Fruit fly (Drosophila melanogaster) whole organism, embryonic: ENCODE data around the gene CG31161.

Experiments
- ATbp ChIP-seq: fragments of 200-800 bp; sonication (Bioruptor generic); optimal IDR thresholded peaks from 2 replicates; lab custom pipeline; 2017; ENCODE audit warnings: missing biosample characterization, mild to moderate bottlenecking, missing genetic modification characterization, missing genetic modification reagents
- Adf1 ChIP-seq: fragments of 200-800 bp; sonication (Bioruptor generic); IDR thresholded peaks from 2 replicates; pipeline ENCODE4 v1.3.6; 2022; ENCODE audit warnings: missing biosample characterization, missing genetic modification characterization
- Atf-2 ChIP-seq: fragments of 200-800 bp; sonication (Bioruptor generic); optimal IDR thresholded peaks from 2 replicates; lab custom pipeline; 2016; ENCODE audit warnings: missing biosample characterization, missing genetic modification characterization
- B-H2 ChIP-seq: fragments of 200-800 bp; sonication (Bioruptor generic); optimal IDR thresholded peaks from 2 replicates; lab custom pipeline; 2018; ENCODE audit warnings: missing biosample characterization, mild to moderate bottlenecking, missing genetic modification characterization
- Blimp-1 ChIP-seq: fragments of 200-800 bp; sonication (Bioruptor generic); optimal IDR thresholded peaks from 3 replicates; lab custom pipeline; 2018; ENCODE audit warnings: missing biosample characterization, missing genetic modification characterization, mild to moderate bottlenecking, moderate library complexity, missing genetic modification reagents
- CG10321 ChIP-seq: fragments of 200-800 bp; sonication (Bioruptor generic); IDR thresholded peaks from 2 replicates; pipeline ENCODE4 v1.3.6; 2022; ENCODE audit warnings: missing biosample characterization, missing genetic modification characterization
- CG11560 ChIP-seq: fragments of 200-800 bp; sonication (Bioruptor generic); IDR thresholded peaks from 3 replicates; pipeline ENCODE4 v1.3.6; 2022; ENCODE audit warnings: missing biosample characterization, missing genetic modification characterization
- CG11695 ChIP-seq: fragments of 200-800 bp; sonication (Bioruptor generic); IDR thresholded peaks from 3 replicates; pipeline ENCODE4 v1.3.6; 2022; ENCODE audit warnings: missing biosample characterization, missing genetic modification characterization
- CG12219 ChIP-seq: fragments of 200-800 bp; sonication (Bioruptor generic); optimal IDR thresholded peaks from 3 replicates; lab custom pipeline; 2018; ENCODE audit warnings: missing biosample characterization, mild to moderate bottlenecking, missing genetic modification characterization
- CG12299 ChIP-seq: fragments of 200-800 bp; sonication (Bioruptor generic); optimal IDR thresholded peaks from 2 replicates; lab custom pipeline; 2018; ENCODE audit warnings: missing biosample characterization, mild to moderate bottlenecking, missing genetic modification characterization
- CG14050 ChIP-seq: fragments of 200-800 bp; sonication (Bioruptor generic); IDR thresholded peaks from 3 replicates; pipeline ENCODE4 v1.3.6; 2022; ENCODE audit warnings: missing biosample characterization, missing genetic modification characterization
- CG14860 ChIP-seq: fragments of 200-800 bp; sonication (Bioruptor generic); IDR thresholded peaks from 3 replicates; pipeline ENCODE4 v1.3.6; 2022; ENCODE audit warnings: missing biosample characterization, missing genetic modification characterization; ENCODE audit not compliant: partially characterized antibody
- CG15011 ChIP-seq: fragments of 200-800 bp; sonication (Bioruptor generic); optimal IDR thresholded peaks from 3 replicates; lab custom pipeline; 2018; ENCODE audit warnings: missing biosample characterization, mild to moderate bottlenecking, missing genetic modification characterization
- CG1529 ChIP-seq: fragments of 200-800 bp; sonication (Bioruptor generic); optimal IDR thresholded peaks from 3 replicates; lab custom pipeline; 2018; ENCODE audit warnings: missing biosample characterization, missing genetic modification characterization
- CG15696 ChIP-seq: fragments of 200-800 bp; sonication (Bioruptor generic); optimal IDR thresholded peaks from 2 replicates; lab custom pipeline; 2019; ENCODE audit warnings: missing biosample characterization, mild to moderate bottlenecking, missing genetic modification characterization, moderate library complexity
- CG16815 ChIP-seq: fragments of 200-800 bp; sonication (Bioruptor generic); optimal IDR thresholded peaks from 3 replicates; lab custom pipeline; 2017; ENCODE audit warnings: missing biosample characterization, mild to moderate bottlenecking, missing genetic modification characterization
- CG16863 ChIP-seq: fragments of 200-800 bp; sonication (Bioruptor generic); optimal IDR thresholded peaks from 3 replicates; lab custom pipeline; 2016; ENCODE audit warnings: missing biosample characterization, missing genetic modification characterization
- CG18619 ChIP-seq: fragments of 200-800 bp; sonication (Bioruptor generic); optimal IDR thresholded peaks from 3 replicates; lab custom pipeline; 2017; ENCODE audit warnings: missing biosample characterization, mild to moderate bottlenecking, missing genetic modification characterization
- CG2199 ChIP-seq: fragments of 200-800 bp; sonication (Bioruptor generic); IDR thresholded peaks from 3 replicates; pipeline ENCODE4 v1.3.6; 2022; ENCODE audit warnings: missing biosample characterization, missing genetic modification characterization
- CG31388 ChIP-seq: fragments of 200-800 bp; sonication (Bioruptor generic); optimal IDR thresholded peaks from 2 replicates; lab custom pipeline; 2016; ENCODE audit warnings: missing biosample characterization, missing genetic modification characterization
- CG3281 ChIP-seq: fragments of 200-800 bp; sonication (Bioruptor generic); optimal IDR thresholded peaks from 3 replicates; lab custom pipeline; 2017; ENCODE audit warnings: missing biosample characterization, mild to moderate bottlenecking, missing genetic modification characterization
- CG3847 ChIP-seq: fragments of 200-800 bp; sonication (Bioruptor generic); IDR thresholded peaks from 2 replicates; pipeline ENCODE4 v1.3.6; 2022; ENCODE audit warnings: missing biosample characterization, missing genetic modification characterization
- CG6813 ChIP-seq: fragments of 200-800 bp; sonication (Bioruptor generic); optimal IDR thresholded peaks from 2 replicates; lab custom pipeline; 2017; ENCODE audit warnings: missing biosample characterization, missing genetic modification characterization, mild to moderate bottlenecking, moderate library complexity, missing genetic modification reagents
- CG9932 ChIP-seq: fragments of 200-800 bp; sonication (Bioruptor generic); IDR thresholded peaks from 2 replicates; pipeline ENCODE4 v1.3.6; 2022; ENCODE audit warnings: missing biosample characterization, missing genetic modification characterization
- CHES-1-like ChIP-seq: fragments of 200-800 bp; sonication (Bioruptor generic); optimal IDR thresholded peaks from 2 replicates; lab custom pipeline; 2016; ENCODE audit warnings: missing biosample characterization, missing genetic modification characterization
- Dp ChIP-seq: fragments of 200-800 bp; sonication (Bioruptor generic); optimal IDR thresholded peaks from 2 replicates; lab custom pipeline; 2018; ENCODE audit warnings: missing biosample characterization, mild to moderate bottlenecking, missing genetic modification characterization, moderate library complexity
- E2f2 ChIP-seq: fragments of 200-800 bp; sonication (Bioruptor generic); IDR thresholded peaks from 2 replicates; pipeline ENCODE4 v1.3.6; 2022; ENCODE audit warnings: missing biosample characterization, missing genetic modification characterization
- Fer3 ChIP-seq: fragments of 200-800 bp; sonication (Bioruptor generic); optimal IDR thresholded peaks from 2 replicates; lab custom pipeline; 2018; ENCODE audit warnings: missing biosample characterization, mild to moderate bottlenecking, missing genetic modification characterization, moderate library complexity
- HLH54F ChIP-seq: fragments of 200-800 bp; sonication (Bioruptor generic); optimal IDR thresholded peaks from 3 replicates; lab custom pipeline; 2016; ENCODE audit warnings: missing biosample characterization, missing genetic modification characterization
- HmgD ChIP-seq: fragments of 200-800 bp; sonication (Bioruptor generic); optimal IDR thresholded peaks from 3 replicates; lab custom pipeline; 2016; ENCODE audit warnings: missing biosample characterization, missing genetic modification characterization
- Hr3 ChIP-seq: fragments of 200-800 bp; sonication (Bioruptor generic); optimal IDR thresholded peaks from 3 replicates; lab custom pipeline; 2016; ENCODE audit warnings: missing biosample characterization, missing genetic modification characterization
- Jarid2 ChIP-seq: fragments of 200-800 bp; sonication (Bioruptor generic); optimal IDR thresholded peaks from 3 replicates; lab custom pipeline; 2017; ENCODE audit warnings: mild to moderate bottlenecking, missing biosample characterization, missing genetic modification reagents, missing genetic modification characterization
- Meics ChIP-seq: fragments of 200-800 bp; sonication (Bioruptor generic); optimal IDR thresholded peaks from 2 replicates; lab custom pipeline; 2017; ENCODE audit warnings: missing biosample characterization, mild to moderate bottlenecking, missing genetic modification characterization
- Myb ChIP-seq: fragments of 200-800 bp; sonication (Bioruptor generic); optimal IDR thresholded peaks from 2 replicates; lab custom pipeline; 2016; ENCODE audit warnings: missing biosample characterization, missing genetic modification characterization
- Neu2 ChIP-seq: fragments of 200-800 bp; sonication (Bioruptor generic); optimal IDR thresholded peaks from 3 replicates; lab custom pipeline; 2016; ENCODE audit warnings: missing biosample characterization, missing genetic modification characterization, borderline replicate concordance
- Spps ChIP-seq: fragments of 200-800 bp; sonication (Bioruptor generic); optimal IDR thresholded peaks from 2 replicates; lab custom pipeline; 2018; ENCODE audit warnings: missing biosample characterization, mild to moderate bottlenecking, missing genetic modification characterization
- aop ChIP-seq: fragments of 200-800 bp; sonication (Bioruptor generic); IDR thresholded peaks from 2 replicates; pipeline ENCODE4 v1.3.6; 2022; ENCODE audit warnings: missing biosample characterization, missing genetic modification characterization
- corto ChIP-seq: fragments of 200-800 bp; sonication (Bioruptor generic); optimal IDR thresholded peaks from 2 replicates; lab custom pipeline; 2016; ENCODE audit warnings: missing biosample characterization, mild to moderate bottlenecking, missing genetic modification characterization, moderate library complexity
- dan ChIP-seq: fragments of 200-800 bp; sonication (Bioruptor generic); IDR thresholded peaks from 2 replicates; pipeline ENCODE4 v1.3.6; 2022; ENCODE audit warnings: missing biosample characterization, missing genetic modification characterization
- ewg ChIP-seq: fragments of 200-800 bp; sonication (Bioruptor generic); optimal IDR thresholded peaks from 3 replicates; lab custom pipeline; 2017; ENCODE audit warnings: mild to moderate bottlenecking, missing biosample characterization, missing genetic modification reagents, missing genetic modification characterization
- onecut ChIP-seq: fragments of 200-800 bp; sonication (Bioruptor generic); IDR thresholded peaks from 2 replicates; pipeline ENCODE4 v1.3.6; 2022; ENCODE audit warnings: missing biosample characterization, missing genetic modification characterization
- p53 ChIP-seq: fragments of 200-800 bp; sonication (Bioruptor generic); optimal IDR thresholded peaks from 2 replicates; lab custom pipeline; 2016; ENCODE audit warnings: missing biosample characterization, missing genetic modification characterization
- pum ChIP-seq: fragments of 200-800 bp; sonication (Bioruptor generic); optimal IDR thresholded peaks from 2 replicates; lab custom pipeline; 2016; ENCODE audit warnings: missing biosample characterization, missing genetic modification characterization
- ranshi ChIP-seq: fragments of 200-800 bp; sonication (Bioruptor generic); IDR thresholded peaks from 2 replicates; pipeline ENCODE4 v1.3.6; 2022; ENCODE audit warnings: missing biosample characterization, missing genetic modification characterization
- rib ChIP-seq: fragments of 200-800 bp; sonication (Bioruptor generic); IDR thresholded peaks from 2 replicates; pipeline ENCODE4 v1.3.6; 2022; ENCODE audit warnings: missing biosample characterization, missing genetic modification characterization
- sqz ChIP-seq: fragments of 200-800 bp; sonication (Bioruptor generic); optimal IDR thresholded peaks from 3 replicates; lab custom pipeline; 2018; ENCODE audit warnings: missing biosample characterization, mild to moderate bottlenecking, missing genetic modification characterization
- sr ChIP-seq: fragments of 200-800 bp; sonication (Bioruptor generic); IDR thresholded peaks from 3 replicates; pipeline ENCODE4 v1.3.6; 2022; ENCODE audit warnings: missing biosample characterization, missing genetic modification characterization
- sug ChIP-seq: fragments of 200-800 bp; optimal IDR thresholded peaks from 2 replicates; lab custom pipeline; 2019; ENCODE audit warnings: missing biosample characterization, mild to moderate bottlenecking, missing genetic modification characterization, moderate library complexity
- toy ChIP-seq: fragments of 200-800 bp; sonication (Bioruptor generic); IDR thresholded peaks from 2 replicates; pipeline ENCODE4 v1.3.6; 2022; ENCODE audit warnings: missing biosample characterization, missing genetic modification characterization
- ttk ChIP-seq: fragments of 200-800 bp; sonication (Bioruptor generic); IDR thresholded peaks from 2 replicates; pipeline ENCODE4 v2.1.2; 2022; ENCODE audit warnings: missing biosample characterization, missing genetic modification characterization
- vnd ChIP-seq: fragments of 200-800 bp; sonication (Bioruptor generic); IDR thresholded peaks from 3 replicates; pipeline ENCODE4 v1.3.6; 2022; ENCODE audit warnings: missing biosample characterization, missing genetic modification characterization; ENCODE audit not compliant: partially characterized antibody

The CG31161 gene

dm6 chr3R:22587419-22587963 lies 28.8 kb upstream of the CG31161 start, which contains the start of gene Efa6 (continued):
- peak; percentile 91 for TF ChIP-seq CG14860 (GFP tag; lab: Robert Waterston, UW)
- TF ChIP-seq ttk (GFP tag; lab: Robert Waterston, UW) = no peak
- TF ChIP-seq ewg (GFP tag; lab: Kevin White, UChicago) = no peak
- TF ChIP-seq CG18619 (GFP tag; lab: Kevin White, UChicago) = peak; percentile 24
- peak; percentile 93 for TF ChIP-seq Dp (GFP tag; lab: Kevin White, UChicago)
- TF ChIP-seq Meics (GFP tag; lab: Kevin White, UChicago) = no peak
- TF ChIP-seq pum (GFP tag; lab: Kevin White, UChicago) = peak; percentile 60
- TF ChIP-seq rib (GFP tag; lab: Robert Waterston, UW) = peak; percentile 54; the same call in 1 of the 2 replicates
- no peak for TF ChIP-seq Neu2 (GFP tag; lab: Kevin White, UChicago)
- no peak for TF ChIP-seq CG15011
- TF ChIP-seq Hr3 (GFP tag; lab: Kevin White, UChicago) = peak; percentile 43
- TF ChIP-seq CG3847 (GFP tag; lab: Robert Waterston, UW) = peak; percentile 79
- no peak for TF ChIP-seq CG12219 (GFP tag; lab: Kevin White, UChicago)
- no peak for TF ChIP-seq toy
- peak; percentile 93 for TF ChIP-seq Jarid2 (GFP tag; lab: Kevin White, UChicago)
- TF ChIP-seq sr (GFP tag; lab: Robert Waterston, UW) = no peak
- peak; percentile 91 for TF ChIP-seq vnd (GFP tag; lab: Robert Waterston, UW)
- no peak for TF ChIP-seq CG6813 (GFP tag; lab: Kevin White, UChicago)
- no peak for TF ChIP-seq CG31388
- peak; percentile 44 for TF ChIP-seq HLH54F
- no peak for TF ChIP-seq HmgD (GFP tag; lab: Kevin White, UChicago)
- TF ChIP-seq onecut (GFP tag; lab: Robert Waterston, UW) = no peak
- TF ChIP-seq CG14050 (GFP tag; lab: Robert Waterston, UW) = no peak
- TF ChIP-seq CG11560 (tag; lab: Robert Waterston, UW) = peak; percentile 37; the same call in 1 of the 3 replicates
- no peak for TF ChIP-seq CG10321 (GFP tag; lab: Robert Waterston, UW)
- TF ChIP-seq CG1529 = no peak
- peak; percentile 48 for TF ChIP-seq CG15696 (tag; lab: Kevin White, UChicago)
- TF ChIP-seq CG11695 (GFP tag; lab: Robert Waterston, UW) = no peak
- TF ChIP-seq Myb = peak; percentile 88
- no peak for TF ChIP-seq ATbp (GFP tag; lab: Kevin White, UChicago)
- TF ChIP-seq ranshi = no peak; the same call in 1 of the 2 replicates
- TF ChIP-seq B-H2 = peak; percentile 55
- no peak for TF ChIP-seq CHES-1-like
- peak; percentile 99 for TF ChIP-seq sug (tag; lab: Kevin White, UChicago)
- TF ChIP-seq CG2199 (GFP tag; lab: Robert Waterston, UW) = no peak
- TF ChIP-seq CG16815 (GFP tag; lab: Kevin White, UChicago) = no peak
- no peak for TF ChIP-seq Spps (tag; lab: Kevin White, UChicago)
- no peak for TF ChIP-seq dan
- no peak for TF ChIP-seq sqz (GFP tag; lab: Kevin White, UChicago)
- TF ChIP-seq Blimp-1 (GFP tag; lab: Kevin White, UChicago) = peak; percentile 33
- no peak for TF ChIP-seq CG16863 (GFP tag; lab: Kevin White, UChicago)
- no peak for TF ChIP-seq corto (GFP tag; lab: Kevin White, UChicago)
- TF ChIP-seq p53 (GFP tag; lab: Kevin White, UChicago) = no peak
- no peak for TF ChIP-seq aop
- peak; percentile 91 for TF ChIP-seq E2f2 (GFP tag; lab: Robert Waterston, UW)
- TF ChIP-seq CG9932 (GFP tag; lab: Robert Waterston, UW) = peak; percentile 73
- TF ChIP-seq Adf1 (GFP tag; lab: Robert Waterston, UW) = no peak; the same call in 1 of the 2 replicates
- TF ChIP-seq Atf-2 = no peak
- TF ChIP-seq Fer3 (tag; lab: Kevin White, UChicago) = peak; percentile 28
- TF ChIP-seq CG12299 (tag; lab: Kevin White, UChicago) = peak; percentile 75
- TF ChIP-seq CG3281 (GFP tag; lab: Kevin White, UChicago) = peak; percentile 25
